Worm (Caenorhabditis elegans): ENCODE data around the gene abt-1.

ce11 chrIV:10188505-10188904 is 26.2 kb downstream of the abt-1 start:
- TF ChIP-seq nhr-23 (tag; optimal IDR thresholded peaks at IDR 0.05) (no peak), nhr-10 (tag; optimal IDR thresholded peaks at IDR 0.05) (no peak), unc-39 (tag; optimal IDR thresholded peaks at IDR 0.05) (no peak), elt-1 (tag; optimal IDR thresholded peaks at IDR 0.05) (no peak), lsy-2 (tag; optimal IDR thresholded peaks at IDR 0.05) (no peak), nhr-77 (tag; optimal IDR thresholded peaks at IDR 0.05) (no peak), F13H6.1 (tag; optimal IDR thresholded peaks at IDR 0.05) (no peak), snpc-4 (tag; optimal IDR thresholded peaks at IDR 0.05) (no peak), nhr-129 (tag; optimal IDR thresholded peaks at IDR 0.05) (no peak), nhr-237 (tag; optimal IDR thresholded peaks at IDR 0.05) (no peak), lin-39 (tag; optimal IDR thresholded peaks at IDR 0.05) (no peak), skn-1 (tag; optimal IDR thresholded peaks at IDR 0.05) (no peak), fos-1 (tag; optimal IDR thresholded peaks at IDR 0.05) (no peak), elt-3 (tag; optimal IDR thresholded peaks at IDR 0.05) (no peak)
